Fruit fly (Drosophila melanogaster): ENCODE measurements around the gene CG46320.
A peak's percentile ranks its signal among the peaks of the same experiment; 100 is the strongest.

CG46320 gene

dm6 chr3L:5751740-5752579 is 88.0 kb downstream of the CG46320 start, which contains the start of gene DnaJ-1 (continued):
- peak; percentile 41 for TF ChIP-seq luna (GFP tag; optimal IDR thresholded peaks at IDR 0.05)
- peak; percentile 69 for TF ChIP-seq CG10543 (GFP tag; optimal IDR thresholded peaks at IDR 0.05)
- TF ChIP-seq BEAF-32 (GFP tag; optimal IDR thresholded peaks at IDR 0.05): peak; percentile 98
- TF ChIP-seq phol (tag; optimal IDR thresholded peaks at IDR 0.05): peak; percentile 51
- no peak for TF ChIP-seq Hr78 (GFP tag; optimal IDR thresholded peaks at IDR 0.05)
- TF ChIP-seq CG9727 (GFP tag; optimal IDR thresholded peaks at IDR 0.05): peak; percentile 18
- peak; percentile 45 for TF ChIP-seq dm (GFP tag; optimal IDR thresholded peaks at IDR 0.05)
- TF ChIP-seq Oli (tag; optimal IDR thresholded peaks at IDR 0.05): no peak
- no peak for TF ChIP-seq CG11247 (GFP tag; IDR thresholded peaks at IDR 0.05)
- peak; percentile 28 for TF ChIP-seq lilli (GFP tag; optimal IDR thresholded peaks at IDR 0.05)
- peak; percentile 16 for TF ChIP-seq ems (GFP tag; optimal IDR thresholded peaks at IDR 0.05)
- TF ChIP-seq yki (optimal IDR thresholded peaks at IDR 0.05): no peak
- peak; percentile 43 for TF ChIP-seq CG15514 (GFP tag; optimal IDR thresholded peaks at IDR 0.05)
- TF ChIP-seq CG12942 (GFP tag; optimal IDR thresholded peaks at IDR 0.05): no peak
- peak; percentile 54 for TF ChIP-seq odd (GFP tag; optimal IDR thresholded peaks at IDR 0.05)
- no peak for TF ChIP-seq jumu (GFP tag; optimal IDR thresholded peaks at IDR 0.05)
- TF ChIP-seq abd-A (tag; optimal IDR thresholded peaks at IDR 0.05): peak; percentile 51
- TF ChIP-seq Myb (GFP tag; optimal IDR thresholded peaks at IDR 0.05): peak; percentile 70
- TF ChIP-seq klu (GFP tag; IDR thresholded peaks at IDR 0.05): no peak
- peak; percentile 60 for TF ChIP-seq CG33213 (GFP tag; optimal IDR thresholded peaks at IDR 0.05)
- peak; percentile 84 for TF ChIP-seq CG12769 (tag; optimal IDR thresholded peaks at IDR 0.05)
- no peak for TF ChIP-seq CG1233 (GFP tag; optimal IDR thresholded peaks at IDR 0.05)
- peak; percentile 48 for TF ChIP-seq CG7839 (tag; optimal IDR thresholded peaks at IDR 0.05)
- no peak for TF ChIP-seq cg (GFP tag; optimal IDR thresholded peaks at IDR 0.05)
- peak; percentile 25; the same call in 1 of the 2 replicates for TF ChIP-seq Adf1 (GFP tag; IDR thresholded peaks at IDR 0.05)
- no peak for TF ChIP-seq Gsc (GFP tag; IDR thresholded peaks at IDR 0.05)
- TF ChIP-seq pb (GFP tag; optimal IDR thresholded peaks at IDR 0.05): no peak
- peak; percentile 30 for TF ChIP-seq CG2120 (GFP tag; optimal IDR thresholded peaks at IDR 0.05)
- TF ChIP-seq CG32767 (GFP tag; IDR thresholded peaks at IDR 0.05): 0 out of 2 replicates have a peak, but pooled peaks have one; percentile 16
- TF ChIP-seq h (optimal IDR thresholded peaks at IDR 0.05): no peak
- TF ChIP-seq tap (tag; optimal IDR thresholded peaks at IDR 0.05): no peak
- TF ChIP-seq CG8388 (GFP tag; optimal IDR thresholded peaks at IDR 0.05): no peak
- TF ChIP-seq CG7987 (GFP tag; optimal IDR thresholded peaks at IDR 0.05): no peak
- peak; percentile 3 for TF ChIP-seq CG5180 (GFP tag; optimal IDR thresholded peaks at IDR 0.05)
- no peak for TF ChIP-seq br (optimal IDR thresholded peaks at IDR 0.05)
- no peak for TF ChIP-seq ham (GFP tag; IDR thresholded peaks at IDR 0.05)
- peak; percentile 27 for TF ChIP-seq CG17912 (GFP tag; optimal IDR thresholded peaks at IDR 0.05)
- no peak for TF ChIP-seq CG10366 (GFP tag; IDR thresholded peaks at IDR 0.05)
- TF ChIP-seq ranshi (GFP tag; IDR thresholded peaks at IDR 0.05): no peak
- TF ChIP-seq slp2 (GFP tag; optimal IDR thresholded peaks at IDR 0.05): no peak
- peak; percentile 30 for TF ChIP-seq fu2 (GFP tag; optimal IDR thresholded peaks at IDR 0.05)
- peak; percentile 90 for TF ChIP-seq CG7357 (GFP tag; IDR thresholded peaks at IDR 0.05)
- TF ChIP-seq Dp (GFP tag; optimal IDR thresholded peaks at IDR 0.05): peak; percentile 71
- no peak for TF ChIP-seq C15 (GFP tag; IDR thresholded peaks at IDR 0.05)
- peak; percentile 16 for TF ChIP-seq ATbp (GFP tag; optimal IDR thresholded peaks at IDR 0.05)
- peak; percentile 18 for TF ChIP-seq Lhr (GFP tag; optimal IDR thresholded peaks at IDR 0.05)
- no peak for TF ChIP-seq CG7372 (GFP tag; IDR thresholded peaks at IDR 0.05)
- TF ChIP-seq CG8944 (GFP tag; optimal IDR thresholded peaks at IDR 0.05): no peak
- peak; percentile 99 for TF ChIP-seq vnd (GFP tag; IDR thresholded peaks at IDR 0.05; ENCODE audit: partially characterized antibody)
- peak; percentile 13; the same call in 1 of the 3 replicates for TF ChIP-seq ci (GFP tag; IDR thresholded peaks at IDR 0.05)
